Worm (Caenorhabditis elegans) whole organism, dauer: ENCODE results near the gene fbxa-131.
"Not testable (repeated sequence)": the region's sequence is repeated elsewhere in the genome, so short reads cannot be mapped to it uniquely, and the experiment has no call there.

Experiments used
- unc-62 ChIP-seq: sonication (generic microtip); optimal IDR thresholded peaks from 2 replicates; lab custom pipeline; 2017; ENCODE audit warnings: missing biosample characterization, missing genetic modification reagents, missing genetic modification characterization

Gene fbxa-131

ce11 chrV:19738117-19738516 is at the start of gene fbxa-131:
TSS of gene fbxa-131 (plus strand) at chrV:19738417.
- TF ChIP-seq unc-62 = no peak

- TF ChIP-seq unc-62 = no peak
Observed at ce11 chrV:19691271-19691886, 46.8 kb upstream of the fbxa-131 start.

ce11 chrV:19691954-19692353 is 46.3 kb upstream of the fbxa-131 start:
- TF ChIP-seq unc-62 = no peak

ce11 chrV:19697348-19698172 is 40.7 kb upstream of the fbxa-131 start, which contains the start of the genes Y43F8C.13 and ani-3:
TSS of gene Y43F8C.13 (minus strand) at chrV:19697398.
TSS of gene ani-3 (plus strand) at chrV:19697732.
- TF ChIP-seq unc-62 = no peak

ce11 chrV:19708849-19709248 is 29.4 kb upstream of the fbxa-131 start, which contains the start of gene srv-3:
TSS of gene srv-3 (minus strand) at chrV:19708949.
- no peak for TF ChIP-seq unc-62

- TF ChIP-seq unc-62 = not testable (repeated sequence)
Observed at ce11 chrV:19710514-19710913, 27.7 kb upstream of the fbxa-131 start, which contains the start of gene Y43F8C.15. TSS of gene Y43F8C.15 (minus strand) at chrV:19710614.

ce11 chrV:19711646-19712045 is 26.6 kb upstream of the fbxa-131 start, which contains the start of gene Y43F8C.23:
TSS of gene Y43F8C.23 (minus strand) at chrV:19711746.
- not testable (repeated sequence) for TF ChIP-seq unc-62

- no peak for TF ChIP-seq unc-62
Observed at ce11 chrV:19715419-19715818, 22.8 kb upstream of the fbxa-131 start, which contains the start of gene Y43F8C.16. TSS of gene Y43F8C.16 (minus strand) at chrV:19715519.

- no peak for TF ChIP-seq unc-62
Observed at ce11 chrV:19715847-19716246, 22.4 kb upstream of the fbxa-131 start, which contains the start of gene Y43F8C.17. TSS of gene Y43F8C.17 (plus strand) at chrV:19716147.

- TF ChIP-seq unc-62 = no peak
Observed at ce11 chrV:19717933-19718332, 20.3 kb upstream of the fbxa-131 start.

- TF ChIP-seq unc-62 = no peak
Observed at ce11 chrV:19718660-19719059, 19.6 kb upstream of the fbxa-131 start.

- TF ChIP-seq unc-62 = no peak
Observed at ce11 chrV:19719253-19719652, 19.0 kb upstream of the fbxa-131 start, which contains the start of gene Y116F11A.6. TSS of gene Y116F11A.6 (plus strand) at chrV:19719553.

ce11 chrV:19722881-19723280 is 15.3 kb upstream of the fbxa-131 start:
- TF ChIP-seq unc-62 = no peak

ce11 chrV:19724589-19724988 is 13.6 kb upstream of the fbxa-131 start:
- TF ChIP-seq unc-62 = no peak

- TF ChIP-seq unc-62 = no peak
Observed at ce11 chrV:19727990-19728389, 10.2 kb upstream of the fbxa-131 start.

ce11 chrV:19728731-19729130 is 9.5 kb upstream of the fbxa-131 start, which contains the start of gene Y116F11A.3:
TSS of gene Y116F11A.3 (plus strand) at chrV:19729031.
- no peak for TF ChIP-seq unc-62

- no peak for TF ChIP-seq unc-62
Observed at ce11 chrV:19730280-19730679, 7.9 kb upstream of the fbxa-131 start, which contains the start of gene Y116F11A.1. TSS of gene Y116F11A.1 (plus strand) at chrV:19730580.
